Worm (Caenorhabditis elegans) whole organism, early embryonic: ENCODE measurements around the gene rsa-2.

ENCODE experiments used
- ama-1 ChIP-seq: fragments of 150-350 bp; optimal IDR thresholded peaks from 2 replicates; lab custom pipeline; 2014
- pes-1 ChIP-seq: fragments of 200-800 bp; sonication (Bioruptor generic); IDR thresholded peaks from 2 replicates; pipeline ENCODE4 v1.3.6; 2022; ENCODE audit warnings: missing genetic modification reagents, missing genetic modification characterization, missing compliant biosample characterization

DNA sequence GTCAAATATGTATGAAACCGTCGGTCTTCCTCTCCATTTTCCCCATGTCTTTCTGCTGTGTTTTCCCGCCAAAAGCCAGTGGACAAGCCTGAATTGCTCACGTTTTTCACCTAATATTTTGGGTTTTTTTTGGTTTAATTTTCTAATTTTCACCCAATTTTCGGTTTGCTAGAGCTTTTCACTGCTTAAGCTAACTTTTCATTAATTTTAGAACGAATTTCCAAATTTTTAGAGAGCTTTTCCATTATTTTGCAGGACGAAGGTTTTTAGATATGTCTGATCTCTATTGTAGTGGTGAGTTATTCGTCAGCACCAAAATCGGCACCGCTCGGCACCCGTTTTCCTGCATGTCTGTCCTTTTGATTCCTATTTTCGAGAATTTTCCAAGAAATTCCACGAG is 9.7 kb upstream of the rsa-2 start:
- TF ChIP-seq ama-1, result no peak
- TF ChIP-seq pes-1, result no peak
